Worm (Caenorhabditis elegans) whole organism, L4 larva: ENCODE results near the gene trcs-2.

Experiments used
- T26A8.4 ChIP-seq: fragments of 200-800 bp; sonication (Bioruptor generic); IDR thresholded peaks from 2 replicates; pipeline ENCODE4 v1.3.6; 2022; ENCODE audit warnings: missing genetic modification characterization, missing compliant biosample characterization
- aly-2 ChIP-seq: sonication (generic microtip); optimal IDR thresholded peaks from 2 replicates; lab custom pipeline; 2018; ENCODE audit warnings: missing biosample characterization, missing genetic modification characterization
- ceh-20 ChIP-seq: fragments of 200-800 bp; sonication (Bioruptor generic); IDR thresholded peaks from 2 replicates; pipeline ENCODE4 v1.3.6; 2022; ENCODE audit warnings: missing genetic modification reagents, missing genetic modification characterization, missing compliant biosample characterization
- ces-1 ChIP-seq: fragments of 150-350 bp; sonication (generic microtip); optimal IDR thresholded peaks from 4 replicates; lab custom pipeline; 2014; ENCODE audit warnings: missing biosample characterization, missing genetic modification reagents, missing genetic modification characterization
- daf-12 ChIP-seq: fragments of 150-350 bp; optimal IDR thresholded peaks from 2 replicates; lab custom pipeline; 2014; ENCODE audit warnings: missing biosample characterization, missing genetic modification reagents, missing genetic modification characterization
- hlh-11 ChIP-seq: fragments of 200-800 bp; sonication (Bioruptor generic); optimal IDR thresholded peaks from 2 replicates; lab custom pipeline; 2018; ENCODE audit warnings: mild to moderate bottlenecking, missing genetic modification characterization, missing compliant biosample characterization
- hlh-30 ChIP-seq: sonication (generic microtip); optimal IDR thresholded peaks from 2 replicates; lab custom pipeline; 2017; ENCODE audit warnings: antibody characterized with exemption, mild to moderate bottlenecking, missing genetic modification characterization, missing compliant biosample characterization; ENCODE audit not compliant: insufficient read depth
- lin-15B ChIP-seq: fragments of 150-350 bp; sonication (generic microtip); optimal IDR thresholded peaks from 3 replicates; lab custom pipeline; 2014; ENCODE audit warnings: missing biosample characterization, missing genetic modification characterization
- madf-5 ChIP-seq, 2 experiments: fragments of 200-800 bp; sonication (Bioruptor generic); IDR thresholded peaks; 2 replicates each; pipeline ENCODE4 v1.3.6; 2022; ENCODE audit warnings: missing compliant biosample characterization in 2 of 2, missing genetic modification characterization in 2 of 2
- mdl-1 ChIP-seq, 2 experiments: fragments of 150-350 bp in 1 of 2; sonication (generic microtip) in 1 of 2; optimal IDR thresholded peaks; 2 replicates each; lab custom pipeline; 2014 to 2017; ENCODE audit warnings: missing biosample characterization in 2 of 2, missing genetic modification characterization in 2 of 2
- nhr-48 ChIP-seq: sonication (generic microtip); optimal IDR thresholded peaks from 2 replicates; lab custom pipeline; 2016; ENCODE audit warnings: mild to moderate bottlenecking, missing genetic modification characterization, missing compliant biosample characterization
- nhr-76 ChIP-seq: fragments of 150-350 bp; optimal IDR thresholded peaks from 2 replicates; lab custom pipeline; 2014; ENCODE audit warnings: missing biosample characterization, missing genetic modification characterization
- tag-97 ChIP-seq: fragments of 200-800 bp; sonication (Bioruptor generic); IDR thresholded peaks from 2 replicates; pipeline ENCODE4 v1.3.6; 2022; ENCODE audit warnings: missing genetic modification characterization, missing compliant biosample characterization
- ztf-11 ChIP-seq: fragments of 150-350 bp; optimal IDR thresholded peaks from 2 replicates; lab custom pipeline; 2014; ENCODE audit warnings: missing biosample characterization, missing genetic modification characterization

DNA sequence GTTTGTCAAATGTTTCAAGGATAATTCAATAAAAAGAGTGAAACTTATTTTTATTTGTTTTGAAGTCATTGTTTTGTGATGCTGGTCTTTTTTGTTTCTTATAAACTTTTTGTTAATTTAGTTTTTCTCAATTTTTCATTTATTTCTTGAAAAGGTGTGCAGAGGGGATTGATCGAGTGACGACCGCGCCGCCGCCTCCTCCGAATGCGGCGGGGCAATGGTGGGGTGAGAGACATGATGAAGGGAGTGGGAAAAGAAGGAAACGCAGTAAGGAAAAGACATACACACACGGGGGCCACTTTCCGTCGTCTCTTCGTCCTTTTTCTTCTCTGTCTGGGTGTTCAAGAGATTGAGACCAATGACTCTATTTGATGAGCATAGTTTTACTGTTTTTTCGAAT, 47.1 kb downstream of the trcs-2 start:
- TF ChIP-seq lin-15B (tag; lab: Kevin White, UChicago) (no peak), nhr-76 (tag; lab: Kevin White, UChicago) (no peak), mdl-1 (tag; optimal IDR thresholded peaks at IDR 0.05; lab: Kevin White, UChicago) (no peak), tag-97 (GFP tag; lab: Robert Waterston, UW) (no peak), ztf-11 (tag; lab: Kevin White, UChicago) (no peak), nhr-48 (tag; lab: Kevin White, UChicago) (no peak), hlh-11 (peak; percentile 20), aly-2 (tag; lab: Kevin White, UChicago) (no peak), T26A8.4 (GFP tag; lab: Robert Waterston, UW) (no peak), madf-5 (GFP tag; IDR thresholded peaks at IDR 0.05; lab: Robert Waterston, UW) (no peak), hlh-30 (tag; lab: Kevin White, UChicago) (peak; percentile 30), ces-1 (no peak), daf-12 (tag; lab: Kevin White, UChicago) (no peak), ceh-20 (GFP tag; lab: Robert Waterston, UW) (no peak)
